Fruit fly (Drosophila melanogaster) whole organism, embryonic: ENCODE results near the gene Ret.

Source experiments
- Bteb2 ChIP-seq: fragments of 200-800 bp; sonication (Bioruptor generic); optimal IDR thresholded peaks from 2 replicates; lab custom pipeline; 2016; ENCODE audit warnings: missing biosample characterization, missing genetic modification characterization
- CG10267 ChIP-seq: fragments of 200-800 bp; sonication (Bioruptor generic); optimal IDR thresholded peaks from 2 replicates; lab custom pipeline; 2018; ENCODE audit warnings: missing biosample characterization, mild to moderate bottlenecking, missing genetic modification characterization, moderate library complexity
- CG11696 ChIP-seq: fragments of 200-800 bp; sonication (Bioruptor generic); IDR thresholded peaks from 2 replicates; pipeline ENCODE4 v1.3.6; 2022; ENCODE audit warnings: missing biosample characterization, missing genetic modification characterization
- CG12744 ChIP-seq: fragments of 200-800 bp; sonication (Bioruptor generic); optimal IDR thresholded peaks from 2 replicates; lab custom pipeline; 2016; ENCODE audit warnings: missing biosample characterization, missing genetic modification characterization
- CG13123 ChIP-seq: fragments of 200-800 bp; sonication (Bioruptor generic); optimal IDR thresholded peaks from 2 replicates; lab custom pipeline; 2016; ENCODE audit warnings: missing biosample characterization, missing genetic modification characterization
- CG13775 ChIP-seq: fragments of 200-800 bp; sonication (Bioruptor generic); optimal IDR thresholded peaks from 3 replicates; lab custom pipeline; 2017; ENCODE audit warnings: missing biosample characterization, mild to moderate bottlenecking, missing genetic modification characterization
- CG14667 ChIP-seq: fragments of 200-800 bp; sonication (Bioruptor generic); IDR thresholded peaks from 2 replicates; pipeline ENCODE4 v1.3.6; 2022; ENCODE audit warnings: missing biosample characterization, missing genetic modification characterization
- CG14710 ChIP-seq: fragments of 200-800 bp; sonication (Bioruptor generic); optimal IDR thresholded peaks from 3 replicates; lab custom pipeline; 2019; ENCODE audit warnings: missing biosample characterization, mild to moderate bottlenecking, missing genetic modification characterization, moderate library complexity
- CG15479 ChIP-seq: fragments of 200-800 bp; sonication (Bioruptor generic); optimal IDR thresholded peaks from 3 replicates; lab custom pipeline; 2019; ENCODE audit warnings: missing biosample characterization, mild to moderate bottlenecking, missing genetic modification characterization, moderate library complexity
- CG16863 ChIP-seq: fragments of 200-800 bp; sonication (Bioruptor generic); optimal IDR thresholded peaks from 3 replicates; lab custom pipeline; 2016; ENCODE audit warnings: missing biosample characterization, missing genetic modification characterization
- CG17361 ChIP-seq: fragments of 200-800 bp; sonication (Bioruptor generic); IDR thresholded peaks from 3 replicates; pipeline ENCODE4 v1.3.6; 2022; ENCODE audit warnings: missing biosample characterization, missing genetic modification characterization
- CG2889 ChIP-seq: fragments of 200-800 bp; sonication (Bioruptor generic); IDR thresholded peaks from 3 replicates; pipeline ENCODE4 v1.3.6; 2022; ENCODE audit warnings: missing biosample characterization, missing genetic modification characterization
- CG30403 ChIP-seq: fragments of 200-800 bp; sonication (Bioruptor generic); optimal IDR thresholded peaks from 3 replicates; lab custom pipeline; 2016; ENCODE audit warnings: missing biosample characterization, missing genetic modification characterization
- CG3407 ChIP-seq: fragments of 200-800 bp; sonication (Bioruptor generic); optimal IDR thresholded peaks from 2 replicates; lab custom pipeline; 2018; ENCODE audit warnings: missing biosample characterization, mild to moderate bottlenecking, missing genetic modification characterization
- CG34376 ChIP-seq: fragments of 200-800 bp; sonication (Bioruptor generic); optimal IDR thresholded peaks from 2 replicates; lab custom pipeline; 2018; ENCODE audit warnings: missing biosample characterization, mild to moderate bottlenecking, missing genetic modification characterization
- CG3847 ChIP-seq: fragments of 200-800 bp; sonication (Bioruptor generic); IDR thresholded peaks from 2 replicates; pipeline ENCODE4 v1.3.6; 2022; ENCODE audit warnings: missing biosample characterization, missing genetic modification characterization
- CG5953 ChIP-seq: fragments of 200-800 bp; sonication (Bioruptor generic); IDR thresholded peaks from 2 replicates; pipeline ENCODE4 v1.3.6; 2022; ENCODE audit warnings: missing biosample characterization, missing genetic modification characterization
- CG6654 ChIP-seq: fragments of 200-800 bp; sonication (Bioruptor generic); optimal IDR thresholded peaks from 2 replicates; lab custom pipeline; 2017; ENCODE audit warnings: missing biosample characterization, mild to moderate bottlenecking, missing genetic modification characterization
- CG7357 ChIP-seq: fragments of 200-800 bp; sonication (Bioruptor generic); IDR thresholded peaks from 3 replicates; pipeline ENCODE4 v1.3.6; 2022; ENCODE audit warnings: missing biosample characterization, missing genetic modification characterization
- CG8281 ChIP-seq: fragments of 200-800 bp; sonication (Bioruptor generic); optimal IDR thresholded peaks from 2 replicates; lab custom pipeline; 2018; ENCODE audit warnings: missing biosample characterization, mild to moderate bottlenecking, missing genetic modification characterization, moderate library complexity
- CTCF ChIP-seq: fragments of 200-800 bp; sonication (Bioruptor generic); optimal IDR thresholded peaks from 2 replicates; lab custom pipeline; 2017; ENCODE audit warnings: missing biosample characterization, mild to moderate bottlenecking, missing genetic modification characterization, moderate library complexity
- Deaf1 ChIP-seq: fragments of 200-800 bp; optimal IDR thresholded peaks from 3 replicates; lab custom pipeline; 2019; ENCODE audit warnings: missing biosample characterization, mild to moderate bottlenecking, missing genetic modification characterization, moderate library complexity
- Dek ChIP-seq: fragments of 200-800 bp; sonication (Bioruptor generic); optimal IDR thresholded peaks from 3 replicates; lab custom pipeline; 2019; ENCODE audit warnings: missing biosample characterization, mild to moderate bottlenecking, missing genetic modification characterization, moderate library complexity
- Eip74EF ChIP-seq, 2 experiments: fragments of 200-800 bp in 1 of 2; fragments of >200 bp in 1 of 2; sonication (Bioruptor generic) in 1 of 2; optimal IDR thresholded peaks; 2 replicates each; lab custom pipeline; 2017 to 2019; ENCODE audit warnings: missing biosample characterization in 2 of 2, missing genetic modification characterization in 2 of 2, mild to moderate bottlenecking in 1 of 2, moderate library complexity in 1 of 2
- Lpt ChIP-seq: fragments of >200 bp; optimal IDR thresholded peaks from 2 replicates; lab custom pipeline; 2018; ENCODE audit warnings: missing biosample characterization, missing genetic modification characterization
- Med ChIP-seq: fragments of 200-800 bp; sonication (Bioruptor generic); peaks from one replicate; lab custom pipeline; 2016; ENCODE audit warnings: missing biosample characterization, missing genetic modification characterization, mild to moderate bottlenecking, inconsistent platforms, moderate library complexity
- Oaz ChIP-seq: fragments of 200-800 bp; sonication (Bioruptor generic); IDR thresholded peaks from 2 replicates; pipeline ENCODE4 v1.3.6; 2022; ENCODE audit warnings: missing biosample characterization, missing genetic modification characterization
- PHDP ChIP-seq: fragments of 200-800 bp; sonication (Bioruptor generic); optimal IDR thresholded peaks from 3 replicates; lab custom pipeline; 2018; ENCODE audit warnings: missing biosample characterization, mild to moderate bottlenecking, missing genetic modification characterization, moderate library complexity
- Spps ChIP-seq: fragments of 200-800 bp; sonication (Bioruptor generic); optimal IDR thresholded peaks from 2 replicates; lab custom pipeline; 2018; ENCODE audit warnings: missing biosample characterization, mild to moderate bottlenecking, missing genetic modification characterization
- Sry-β ChIP-seq: fragments of 200-800 bp; sonication (Bioruptor generic); optimal IDR thresholded peaks from 2 replicates; lab custom pipeline; 2018; ENCODE audit warnings: missing biosample characterization, mild to moderate bottlenecking, missing genetic modification characterization, moderate library complexity
- Trl ChIP-seq, 3 experiments: fragments of >200 bp in 2 of 3; fragments of 200-800 bp in 1 of 3; sonication (Bioruptor generic) in 1 of 3; optimal IDR thresholded peaks; 2 replicates in 1 of 3; 3 replicates in 2 of 3; lab custom pipeline; 2016 to 2017; ENCODE audit warnings: missing biosample characterization in 1 of 3, missing genetic modification characterization in 1 of 3
- YL-1 ChIP-seq: fragments of 200-800 bp; sonication (Bioruptor generic); optimal IDR thresholded peaks from 3 replicates; lab custom pipeline; 2017; ENCODE audit warnings: missing biosample characterization, mild to moderate bottlenecking, missing genetic modification characterization
- ac ChIP-seq: fragments of 200-800 bp; sonication (Bioruptor generic); optimal IDR thresholded peaks from 3 replicates; lab custom pipeline; 2017; ENCODE audit warnings: missing biosample characterization, mild to moderate bottlenecking, missing genetic modification characterization
- bcd ChIP-seq: fragments of 200-800 bp; sonication (Bioruptor generic); optimal IDR thresholded peaks from 2 replicates; lab custom pipeline; 2017; ENCODE audit warnings: missing biosample characterization, mild to moderate bottlenecking, missing genetic modification characterization
- btn ChIP-seq: fragments of 200-800 bp; sonication (Bioruptor generic); optimal IDR thresholded peaks from 2 replicates; lab custom pipeline; 2016; ENCODE audit warnings: missing biosample characterization, missing genetic modification characterization
- crol ChIP-seq: fragments of 200-800 bp; sonication (Bioruptor generic); IDR thresholded peaks from 2 replicates; pipeline ENCODE4 v1.3.6; 2022; ENCODE audit warnings: missing biosample characterization, missing genetic modification characterization
- da ChIP-seq: fragments of 200-800 bp; sonication (Bioruptor generic); optimal IDR thresholded peaks from 2 replicates; lab custom pipeline; 2016; ENCODE audit warnings: missing biosample characterization, missing genetic modification characterization
- dan ChIP-seq: fragments of 200-800 bp; sonication (Bioruptor generic); IDR thresholded peaks from 2 replicates; pipeline ENCODE4 v1.3.6; 2022; ENCODE audit warnings: missing biosample characterization, missing genetic modification characterization
- dm ChIP-seq: fragments of 200-800 bp; sonication (Bioruptor generic); optimal IDR thresholded peaks from 3 replicates; lab custom pipeline; 2016; ENCODE audit warnings: missing biosample characterization, missing genetic modification characterization
- fd96Cb ChIP-seq: fragments of 200-800 bp; sonication (Bioruptor generic); optimal IDR thresholded peaks from 2 replicates; lab custom pipeline; 2018; ENCODE audit warnings: missing biosample characterization, mild to moderate bottlenecking, missing genetic modification characterization, moderate library complexity
- fru ChIP-seq: fragments of >200 bp; optimal IDR thresholded peaks from 2 replicates; lab custom pipeline; 2017
- hb ChIP-seq: fragments of 200-800 bp; sonication (Bioruptor generic); IDR thresholded peaks from 3 replicates; pipeline ENCODE4 v1.3.6; 2022; ENCODE audit warnings: missing biosample characterization, missing genetic modification characterization; ENCODE audit not compliant: partially characterized antibody
- kni ChIP-seq: fragments of 200-800 bp; sonication (Bioruptor generic); optimal IDR thresholded peaks from 3 replicates; lab custom pipeline; 2017; ENCODE audit warnings: mild to moderate bottlenecking, missing biosample characterization, missing genetic modification reagents, missing genetic modification characterization
- lmd ChIP-seq: fragments of 200-800 bp; sonication (Bioruptor generic); IDR thresholded peaks from 2 replicates; pipeline ENCODE4 v1.3.6; 2022; ENCODE audit warnings: missing biosample characterization, missing genetic modification characterization
- pum ChIP-seq: fragments of 200-800 bp; sonication (Bioruptor generic); optimal IDR thresholded peaks from 2 replicates; lab custom pipeline; 2016; ENCODE audit warnings: missing biosample characterization, missing genetic modification characterization
- pzg ChIP-seq: fragments of 200-800 bp; sonication (Bioruptor generic); optimal IDR thresholded peaks from 3 replicates; lab custom pipeline; 2018; ENCODE audit warnings: missing biosample characterization, mild to moderate bottlenecking, missing genetic modification characterization, moderate library complexity
- rib ChIP-seq: fragments of 200-800 bp; sonication (Bioruptor generic); IDR thresholded peaks from 2 replicates; pipeline ENCODE4 v1.3.6; 2022; ENCODE audit warnings: missing biosample characterization, missing genetic modification characterization
- schlank ChIP-seq: fragments of 200-800 bp; sonication (Bioruptor generic); optimal IDR thresholded peaks from 2 replicates; lab custom pipeline; 2018; ENCODE audit warnings: missing biosample characterization, mild to moderate bottlenecking, missing genetic modification characterization
- sisA ChIP-seq: fragments of 200-800 bp; sonication (Bioruptor generic); IDR thresholded peaks from 2 replicates; pipeline ENCODE4 v1.3.6; 2022; ENCODE audit warnings: missing biosample characterization, missing genetic modification characterization
- tgo ChIP-seq: fragments of 200-800 bp; sonication (Bioruptor generic); IDR thresholded peaks from 3 replicates; pipeline ENCODE4 v1.3.6; 2022; ENCODE audit warnings: missing biosample characterization, missing genetic modification characterization
- ttk ChIP-seq: fragments of 200-800 bp; sonication (Bioruptor generic); IDR thresholded peaks from 2 replicates; pipeline ENCODE4 v2.1.2; 2022; ENCODE audit warnings: missing biosample characterization, missing genetic modification characterization

Ret gene

DNA sequence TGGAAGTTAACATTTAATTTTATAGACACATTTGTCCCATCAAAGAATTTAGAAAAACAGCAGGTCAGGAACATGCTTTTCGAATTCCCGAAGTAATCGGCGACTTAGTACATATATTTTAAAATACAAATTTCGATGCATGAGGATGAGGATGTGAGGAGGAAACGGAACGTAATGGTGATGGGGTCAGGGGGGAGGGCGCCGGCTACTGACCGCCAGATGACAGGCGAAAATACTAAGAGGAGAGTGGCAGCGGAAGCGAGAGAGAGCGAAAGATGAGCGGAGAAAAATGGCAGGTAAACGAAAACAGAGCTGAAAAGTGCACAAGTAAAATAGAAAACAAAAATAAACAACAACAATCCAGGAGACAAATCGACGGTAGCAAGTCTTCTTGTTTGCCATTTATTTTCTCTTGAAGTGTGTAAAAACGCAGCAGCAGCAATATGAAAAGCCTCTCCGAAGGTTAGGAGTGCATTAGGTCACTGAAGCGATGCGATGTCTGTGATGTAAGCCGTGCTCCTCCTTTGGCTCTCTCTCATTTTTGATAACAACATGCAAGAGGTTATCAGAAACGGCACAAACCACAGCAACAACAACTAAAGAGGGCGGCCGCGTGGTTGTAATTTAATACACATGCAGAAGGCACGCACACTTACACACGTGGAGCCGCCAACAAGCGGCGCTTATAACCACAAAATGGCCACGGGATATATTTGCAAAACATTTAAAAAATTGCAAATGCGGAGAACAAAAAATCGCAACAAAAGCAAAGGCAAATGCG is 19.9 kb downstream of the Ret start:
- TF ChIP-seq Trl (optimal IDR thresholded peaks at IDR 0.05; lab: Kevin White, UChicago) (peak in 1 of 2 experiments; percentile 52), Trl (GFP tag; optimal IDR thresholded peaks at IDR 0.05; lab: Kevin White, UChicago) (no peak), Spps (tag; lab: Kevin White, UChicago) (no peak), fru (lab: Kevin White, UChicago) (no peak), CG7357 (GFP tag; lab: Robert Waterston, UW) (no peak), bcd (GFP tag; lab: Kevin White, UChicago) (no peak), fd96Cb (tag; lab: Kevin White, UChicago) (no peak), CTCF (GFP tag; lab: Kevin White, UChicago) (no peak), CG2889 (no peak), CG5953 (GFP tag; lab: Robert Waterston, UW) (no peak), CG12744 (GFP tag; lab: Kevin White, UChicago) (no peak), sisA (GFP tag; lab: Robert Waterston, UW) (no peak), tgo (GFP tag; lab: Robert Waterston, UW) (no peak), CG13123 (GFP tag; lab: Kevin White, UChicago) (no peak), da (GFP tag; lab: Kevin White, UChicago) (no peak), CG34376 (GFP tag; lab: Kevin White, UChicago) (no peak), ac (GFP tag; lab: Kevin White, UChicago) (no peak), PHDP (tag; lab: Kevin White, UChicago) (no peak), lmd (GFP tag; lab: Robert Waterston, UW) (no peak), hb (GFP tag; lab: Robert Waterston, UW) (no peak), kni (GFP tag; lab: Kevin White, UChicago) (no peak), schlank (tag; lab: Kevin White, UChicago) (no peak), Dek (tag; lab: Kevin White, UChicago) (no peak), rib (GFP tag; lab: Robert Waterston, UW) (no peak), crol (GFP tag; lab: Robert Waterston, UW) (peak; percentile 82), CG16863 (no peak), ttk (no peak), Lpt (no peak), pzg (no peak), CG15479 (GFP tag; lab: Kevin White, UChicago) (peak; percentile 49), CG10267 (tag; lab: Kevin White, UChicago) (no peak), Deaf1 (tag; lab: Kevin White, UChicago) (no peak), Oaz (GFP tag; lab: Robert Waterston, UW) (no peak), CG11696 (GFP tag; lab: Robert Waterston, UW) (no peak), CG13775 (no peak), CG30403 (GFP tag; lab: Kevin White, UChicago) (no peak), Sry-β (GFP tag; lab: Kevin White, UChicago) (no peak), CG3847 (GFP tag; lab: Robert Waterston, UW) (no peak), CG6654 (GFP tag; lab: Kevin White, UChicago) (no peak), CG3407 (no peak), CG14667 (GFP tag; lab: Robert Waterston, UW) (no peak), pum (GFP tag; lab: Kevin White, UChicago) (no peak), Bteb2 (GFP tag; lab: Kevin White, UChicago) (no peak), YL-1 (GFP tag; lab: Kevin White, UChicago) (no peak), Med (GFP tag; lab: Kevin White, UChicago) (no peak), CG8281 (tag; lab: Kevin White, UChicago) (no peak), CG14710 (no peak), CG17361 (GFP tag; lab: Robert Waterston, UW) (no peak), btn (GFP tag; lab: Kevin White, UChicago) (no peak), dm (GFP tag; lab: Kevin White, UChicago) (peak; percentile 84), dan (GFP tag; lab: Robert Waterston, UW) (no peak), Eip74EF (GFP tag; optimal IDR thresholded peaks at IDR 0.05; lab: Kevin White, UChicago) (no peak)
